Fruit fly (Drosophila melanogaster): Measurements from ENCODE around the gene dnd.

- no peak for TF ChIP-seq svp (GFP tag)
- TF ChIP-seq CG6163 (GFP tag; IDR thresholded peaks at IDR 0.05), result no peak
- no peak for TF ChIP-seq lz (GFP tag; optimal IDR thresholded peaks at IDR 0.05)
- no peak for TF ChIP-seq fd59A (GFP tag; optimal IDR thresholded peaks at IDR 0.05)
- TF ChIP-seq Hr4 (GFP tag; optimal IDR thresholded peaks at IDR 0.05), result no peak
Observed at dm6 chr3R:21858290-21858875, 28.8 kb downstream of the dnd start.
